Fruit fly (Drosophila melanogaster): ENCODE measurements around the gene CG3323.

Gene CG3323

DNA sequence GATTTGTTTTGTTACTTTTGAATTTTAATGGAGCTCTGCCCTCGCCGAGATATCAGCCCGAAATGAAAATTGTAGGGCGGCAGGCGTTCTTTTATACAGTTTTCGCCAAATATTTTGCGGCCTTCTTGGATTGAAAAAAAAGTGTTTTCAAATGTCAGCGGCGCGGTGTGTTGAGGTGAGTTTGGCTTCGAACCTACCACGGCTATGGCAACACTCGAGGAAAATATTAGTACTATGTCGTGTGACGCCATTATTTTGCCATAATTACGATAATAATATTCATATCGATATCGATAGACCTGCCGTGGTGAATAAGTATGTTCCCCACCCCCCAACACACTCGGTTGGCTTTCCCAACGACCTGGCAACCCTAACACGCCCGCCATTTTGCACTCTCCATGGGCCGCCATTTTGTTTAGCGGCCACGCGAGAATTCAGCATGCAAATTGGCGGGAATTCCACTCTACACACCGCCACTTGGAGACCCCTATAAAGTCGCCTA, 6.4 kb upstream of the CG3323 start, which contains the start of the genes TrxT and dhd (continued):
- TF ChIP-seq CG4360 (GFP tag; IDR thresholded peaks at IDR 0.05) = no peak
- peak; percentile 47; the same call in 1 of the 2 replicates for TF ChIP-seq ato (GFP tag; IDR thresholded peaks at IDR 0.05; ENCODE audit: partially characterized antibody)
- TF ChIP-seq fd102C (GFP tag; optimal IDR thresholded peaks at IDR 0.05) = no peak
- no peak for TF ChIP-seq CG11093 (GFP tag; IDR thresholded peaks at IDR 0.05)
- no peak for TF ChIP-seq en (GFP tag; optimal IDR thresholded peaks at IDR 0.05)
- no peak for TF ChIP-seq CG11504 (tag; optimal IDR thresholded peaks at IDR 0.05)
- TF ChIP-seq vnd (GFP tag; IDR thresholded peaks at IDR 0.05; ENCODE audit: partially characterized antibody) = 0 out of 3 replicates have a peak, but pooled peaks have one; percentile 11
- TF ChIP-seq Hand (GFP tag; optimal IDR thresholded peaks at IDR 0.05) = no peak
- TF ChIP-seq cad (GFP tag; optimal IDR thresholded peaks at IDR 0.05) = no peak
- TF ChIP-seq toy (GFP tag; IDR thresholded peaks at IDR 0.05) = no peak
- TF ChIP-seq CG7987 (GFP tag; optimal IDR thresholded peaks at IDR 0.05) = peak; percentile 48
- TF ChIP-seq CG7372 (GFP tag; IDR thresholded peaks at IDR 0.05) = no peak
- peak; percentile 80 for TF ChIP-seq Dref (GFP tag; IDR thresholded peaks at IDR 0.05)
- no peak for TF ChIP-seq CG12104 (GFP tag; optimal IDR thresholded peaks at IDR 0.05)
- 0 out of 3 replicates have a peak, but pooled peaks have one; percentile 51 for TF ChIP-seq Dbx (GFP tag; IDR thresholded peaks at IDR 0.05)
- TF ChIP-seq Abd-B (GFP tag; optimal IDR thresholded peaks at IDR 0.05) = no peak
- peak; percentile 19 for TF ChIP-seq schlank (tag; optimal IDR thresholded peaks at IDR 0.05)
- peak in 1 of 2 experiments; percentile 25 for TF ChIP-seq Pdp1 (GFP tag; optimal IDR thresholded peaks at IDR 0.05)
- TF ChIP-seq Fer1 (GFP tag; optimal IDR thresholded peaks at IDR 0.05) = peak; percentile 50
- no peak for TF ChIP-seq Elba2 (GFP tag; optimal IDR thresholded peaks at IDR 0.05)
- no peak for TF ChIP-seq CG7839 (tag; optimal IDR thresholded peaks at IDR 0.05)
- no peak for TF ChIP-seq CG12155 (GFP tag; optimal IDR thresholded peaks at IDR 0.05)
- TF ChIP-seq BtbVII (GFP tag; optimal IDR thresholded peaks at IDR 0.05) = no peak
- 0 out of 3 replicates have a peak, but pooled peaks have one; percentile 29 for TF ChIP-seq dysf (GFP tag; IDR thresholded peaks at IDR 0.05)
- no peak for TF ChIP-seq gsb (GFP tag; IDR thresholded peaks at IDR 0.05)
- TF ChIP-seq vfl (GFP tag; optimal IDR thresholded peaks at IDR 0.05) = no peak
- no peak for TF ChIP-seq CG4854 (GFP tag; optimal IDR thresholded peaks at IDR 0.05)
- peak; percentile 57; the same call in 1 of the 2 replicates for TF ChIP-seq CG32532 (GFP tag; IDR thresholded peaks at IDR 0.05)
- peak; percentile 8; the same call in 1 of the 2 replicates for TF ChIP-seq Awh (GFP tag; IDR thresholded peaks at IDR 0.05)
- TF ChIP-seq sisA (GFP tag; IDR thresholded peaks at IDR 0.05) = no peak
- TF ChIP-seq tup (GFP tag; optimal IDR thresholded peaks at IDR 0.05) = no peak
- no peak for TF ChIP-seq sc (optimal IDR thresholded peaks at IDR 0.05)
- TF ChIP-seq sc (GFP tag; optimal IDR thresholded peaks at IDR 0.05) = no peak
- TF ChIP-seq BEAF-32 (GFP tag; optimal IDR thresholded peaks at IDR 0.05) = peak; percentile 45
- no peak for TF ChIP-seq CG9609 (GFP tag; optimal IDR thresholded peaks at IDR 0.05)
- no peak for TF ChIP-seq ap (GFP tag; IDR thresholded peaks at IDR 0.05)
- no peak for TF ChIP-seq org-1 (GFP tag; optimal IDR thresholded peaks at IDR 0.05)
- no peak for TF ChIP-seq cg (GFP tag; optimal IDR thresholded peaks at IDR 0.05)
- TF ChIP-seq trem (tag; optimal IDR thresholded peaks at IDR 0.05) = peak; percentile 15
- peak; percentile 89 for TF ChIP-seq dm (GFP tag; optimal IDR thresholded peaks at IDR 0.05)
- no peak for TF ChIP-seq p53 (GFP tag; optimal IDR thresholded peaks at IDR 0.05)
- no peak for TF ChIP-seq hb (GFP tag; IDR thresholded peaks at IDR 0.05; ENCODE audit: partially characterized antibody)
- no peak for TF ChIP-seq CG7556 (GFP tag; optimal IDR thresholded peaks at IDR 0.05)
- peak; percentile 77 for TF ChIP-seq CG13287 (GFP tag; IDR thresholded peaks at IDR 0.05; ENCODE audit: partially characterized antibody)
- TF ChIP-seq CoRest (tag; optimal IDR thresholded peaks at IDR 0.05) = peak; percentile 77
- TF ChIP-seq CG15601 (tag; optimal IDR thresholded peaks at IDR 0.05) = no peak
- peak; percentile 29; the same call in 1 of the 3 replicates for TF ChIP-seq row (GFP tag; IDR thresholded peaks at IDR 0.05)
- no peak for TF ChIP-seq CG3065 (GFP tag; optimal IDR thresholded peaks at IDR 0.05)
- no peak for TF ChIP-seq twi (tag; optimal IDR thresholded peaks at IDR 0.05)
- TF ChIP-seq ro (GFP tag; IDR thresholded peaks at IDR 0.05) = no peak
- no peak for TF ChIP-seq CG32772 (GFP tag; IDR thresholded peaks at IDR 0.05)
